Worm (Caenorhabditis elegans) whole organism, young adult: ENCODE results near the gene F19H6.6.

Experiments
- C06A6.2 ChIP-seq: fragments of 200-800 bp; sonication (Bioruptor generic); conservative IDR thresholded peaks from 2 replicates; pipeline ENCODE4 v1.3.6; 2022; ENCODE audit warnings: missing genetic modification characterization, missing compliant biosample characterization
- F37B4.10 ChIP-seq: fragments of 200-800 bp; sonication (Bioruptor generic); IDR thresholded peaks from 2 replicates; pipeline ENCODE4 v1.3.6; 2022; ENCODE audit warnings: missing genetic modification characterization, missing compliant biosample characterization
- F39B2.1 ChIP-seq: fragments of 200-800 bp; sonication (Bioruptor generic); IDR thresholded peaks from 2 replicates; pipeline ENCODE4 v1.3.6; 2022; ENCODE audit warnings: missing genetic modification reagents, missing genetic modification characterization, missing compliant biosample characterization
- F49E8.2 ChIP-seq: sonication (generic microtip); optimal IDR thresholded peaks from 3 replicates; lab custom pipeline; 2017; ENCODE audit warnings: missing genetic modification characterization, mild to moderate bottlenecking, missing compliant biosample characterization, antibody characterized with exemption, moderate library complexity; ENCODE audit not compliant: insufficient read depth
- F52B5.7 ChIP-seq: sonication (generic microtip); optimal IDR thresholded peaks from 2 replicates; lab custom pipeline; 2016; ENCODE audit warnings: mild to moderate bottlenecking, missing genetic modification characterization, missing compliant biosample characterization
- F57A8.1 ChIP-seq: fragments of 200-800 bp; sonication (Bioruptor generic); optimal IDR thresholded peaks from 2 replicates; lab custom pipeline; 2018; ENCODE audit warnings: mild to moderate bottlenecking, missing genetic modification characterization, moderate library complexity, missing compliant biosample characterization
- T07F8.4 ChIP-seq: sonication (generic microtip); optimal IDR thresholded peaks from 2 replicates; lab custom pipeline; 2016; ENCODE audit warnings: mild to moderate bottlenecking, missing genetic modification characterization, moderate library complexity, missing compliant biosample characterization
- Y53G8AR.9 ChIP-seq: fragments of 200-800 bp; sonication (Bioruptor generic); conservative IDR thresholded peaks from 2 replicates; pipeline ENCODE4 v1.3.6; 2022; ENCODE audit warnings: missing genetic modification reagents, missing genetic modification characterization, missing compliant biosample characterization
- Y95B8A.8 ChIP-seq: fragments of 200-800 bp; sonication (Bioruptor generic); IDR thresholded peaks from 2 replicates; pipeline ENCODE4 v1.3.6; 2022; ENCODE audit warnings: missing genetic modification reagents, missing genetic modification characterization, missing compliant biosample characterization
- ZK185.1 ChIP-seq: sonication (generic microtip); optimal IDR thresholded peaks from 2 replicates; lab custom pipeline; 2016; ENCODE audit warnings: mild to moderate bottlenecking, missing genetic modification characterization, missing compliant biosample characterization; ENCODE audit not compliant: poor library complexity, severe bottlenecking
- akir-1 ChIP-seq: fragments of 200-800 bp; sonication (Bioruptor generic); optimal IDR thresholded peaks from 2 replicates; lab custom pipeline; 2018; ENCODE audit warnings: mild to moderate bottlenecking, missing genetic modification characterization, moderate library complexity, missing compliant biosample characterization
- attf-5 ChIP-seq: fragments of 200-800 bp; sonication (Bioruptor generic); optimal IDR thresholded peaks from 2 replicates; lab custom pipeline; 2018; ENCODE audit warnings: mild to moderate bottlenecking, missing genetic modification characterization, missing compliant biosample characterization
- ccch-3 ChIP-seq: fragments of 200-800 bp; sonication (Bioruptor generic); optimal IDR thresholded peaks from 2 replicates; lab custom pipeline; 2018; ENCODE audit warnings: mild to moderate bottlenecking, missing genetic modification characterization, missing compliant biosample characterization
- ceh-27 ChIP-seq: fragments of 200-800 bp; sonication (Bioruptor generic); optimal IDR thresholded peaks from 2 replicates; lab custom pipeline; 2018; ENCODE audit warnings: mild to moderate bottlenecking, missing genetic modification characterization, moderate library complexity, missing compliant biosample characterization
- dox-1 ChIP-seq: fragments of 200-800 bp; sonication (Bioruptor generic); IDR thresholded peaks from 2 replicates; pipeline ENCODE4 v1.3.6; 2022; ENCODE audit warnings: missing genetic modification reagents, missing genetic modification characterization, missing compliant biosample characterization
- efl-1 ChIP-seq: fragments of 150-350 bp; optimal IDR thresholded peaks from 2 replicates; lab custom pipeline; 2014; ENCODE audit warnings: missing biosample characterization, missing genetic modification reagents, missing genetic modification characterization
- ets-4 ChIP-seq: fragments of 200-800 bp; sonication (Bioruptor generic); optimal IDR thresholded peaks from 2 replicates; lab custom pipeline; 2018; ENCODE audit warnings: mild to moderate bottlenecking, missing genetic modification characterization, missing compliant biosample characterization
- gei-17 ChIP-seq: fragments of 200-800 bp; sonication (Bioruptor generic); optimal IDR thresholded peaks from 2 replicates; lab custom pipeline; 2018; ENCODE audit warnings: mild to moderate bottlenecking, missing genetic modification characterization, missing compliant biosample characterization
- him-1 ChIP-seq: sonication (generic microtip); optimal IDR thresholded peaks from 2 replicates; lab custom pipeline; 2016; ENCODE audit warnings: missing genotype, missing genetic modification reagents, missing genetic modification characterization, missing compliant biosample characterization
- hlh-26 ChIP-seq: fragments of 200-800 bp; sonication (Bioruptor generic); conservative IDR thresholded peaks from 2 replicates; pipeline ENCODE4 v1.3.6; 2022; ENCODE audit warnings: missing genetic modification reagents, missing genetic modification characterization, missing compliant biosample characterization
- hmg-1.2 ChIP-seq: fragments of 200-800 bp; sonication (Bioruptor generic); IDR thresholded peaks from 2 replicates; pipeline ENCODE4 v1.3.6; 2022; ENCODE audit warnings: missing genetic modification reagents, missing genetic modification characterization, missing compliant biosample characterization
- hmg-20 ChIP-seq: fragments of 200-800 bp; sonication (Bioruptor generic); IDR thresholded peaks from 2 replicates; pipeline ENCODE4 v1.3.6; 2022; ENCODE audit warnings: missing genetic modification reagents, missing genetic modification characterization, missing compliant biosample characterization
- lin-35 ChIP-seq, 3 experiments: fragments of 150-350 bp in 2 of 3; sonication (generic microtip) in 1 of 3; optimal IDR thresholded peaks; 2 replicates each; lab custom pipeline; 2014 to 2018; ENCODE audit warnings: missing biosample characterization in 3 of 3, missing genetic modification characterization in 3 of 3, missing genetic modification reagents in 3 of 3
- madf-3 ChIP-seq: fragments of 200-800 bp; sonication (Bioruptor generic); IDR thresholded peaks from 2 replicates; pipeline ENCODE4 v1.3.6; 2022; ENCODE audit warnings: missing genetic modification reagents, missing genetic modification characterization, missing compliant biosample characterization
- madf-6 ChIP-seq: fragments of 200-800 bp; sonication (Bioruptor generic); IDR thresholded peaks from 2 replicates; pipeline ENCODE4 v1.3.6; 2022; ENCODE audit warnings: missing genetic modification reagents, missing genetic modification characterization, missing compliant biosample characterization
- madf-8 ChIP-seq: fragments of 200-800 bp; sonication (Bioruptor generic); conservative IDR thresholded peaks from 2 replicates; pipeline ENCODE4 v1.3.6; 2022; ENCODE audit warnings: missing genetic modification reagents, missing genetic modification characterization, missing compliant biosample characterization
- mxl-1 ChIP-seq: sonication (generic microtip); optimal IDR thresholded peaks from 2 replicates; lab custom pipeline; 2016; ENCODE audit warnings: missing genetic modification characterization, missing compliant biosample characterization
- nfya-1 ChIP-seq: sonication (generic microtip); optimal IDR thresholded peaks from 2 replicates; lab custom pipeline; 2017; ENCODE audit warnings: antibody characterized with exemption, missing compliant biosample characterization, missing genetic modification characterization, borderline replicate concordance; ENCODE audit not compliant: insufficient read depth
- nfya-2 ChIP-seq: fragments of 200-800 bp; sonication (Bioruptor generic); IDR thresholded peaks from 2 replicates; pipeline ENCODE4 v1.3.6; 2022; ENCODE audit warnings: missing genetic modification reagents, missing genetic modification characterization, missing compliant biosample characterization
- nfyb-1 ChIP-seq: fragments of 200-800 bp; sonication (Bioruptor generic); IDR thresholded peaks from 2 replicates; pipeline ENCODE4 v1.3.6; 2022; ENCODE audit warnings: missing genetic modification reagents, missing genetic modification characterization, missing compliant biosample characterization
- nhr-120 ChIP-seq: fragments of 200-800 bp; sonication (Bioruptor generic); IDR thresholded peaks from 2 replicates; pipeline ENCODE4 v1.3.6; 2022; ENCODE audit warnings: missing genetic modification characterization, missing compliant biosample characterization
- nhr-90 ChIP-seq: sonication (generic microtip); optimal IDR thresholded peaks from 2 replicates; lab custom pipeline; 2016; ENCODE audit warnings: missing genotype, mild to moderate bottlenecking, missing genetic modification characterization, missing compliant biosample characterization
- repo-1 ChIP-seq: sonication (generic microtip); optimal IDR thresholded peaks from 2 replicates; lab custom pipeline; 2017; ENCODE audit warnings: mild to moderate bottlenecking, missing genetic modification characterization, missing compliant biosample characterization
- somi-1 ChIP-seq: fragments of 200-800 bp; sonication (Bioruptor generic); optimal IDR thresholded peaks from 2 replicates; lab custom pipeline; 2018; ENCODE audit warnings: mild to moderate bottlenecking, missing genetic modification characterization, missing compliant biosample characterization
- sptf-2 ChIP-seq: fragments of 200-800 bp; sonication (Bioruptor generic); optimal IDR thresholded peaks from 2 replicates; lab custom pipeline; 2018; ENCODE audit warnings: mild to moderate bottlenecking, missing genetic modification characterization, missing compliant biosample characterization
- tbx-9 ChIP-seq: sonication (generic microtip); optimal IDR thresholded peaks from 2 replicates; lab custom pipeline; 2016; ENCODE audit warnings: borderline replicate concordance, missing genetic modification characterization, inconsistent platforms, missing compliant biosample characterization
- unc-130 ChIP-seq: sonication (generic microtip); optimal IDR thresholded peaks from 2 replicates; lab custom pipeline; 2016; ENCODE audit warnings: missing genetic modification reagents, missing genetic modification characterization, missing compliant biosample characterization
- unc-62 ChIP-seq: fragments of 150-350 bp; optimal IDR thresholded peaks from 2 replicates; lab custom pipeline; 2014; ENCODE audit warnings: missing biosample characterization, missing genetic modification reagents, missing genetic modification characterization
- xnd-1 ChIP-seq: sonication (generic microtip); optimal IDR thresholded peaks from 2 replicates; lab custom pipeline; 2016; ENCODE audit warnings: missing genotype, missing genetic modification reagents, missing genetic modification characterization, missing compliant biosample characterization
- ztf-25 ChIP-seq: fragments of 200-800 bp; sonication (Bioruptor generic); IDR thresholded peaks from 2 replicates; pipeline ENCODE4 v1.3.6; 2022; ENCODE audit warnings: missing genetic modification reagents, missing genetic modification characterization, missing compliant biosample characterization
- ztf-26 ChIP-seq: sonication (generic microtip); optimal IDR thresholded peaks from 2 replicates; lab custom pipeline; 2017; ENCODE audit warnings: missing genetic modification characterization, missing compliant biosample characterization
- ztf-28 ChIP-seq: fragments of 200-800 bp; sonication (Bioruptor generic); IDR thresholded peaks from 2 replicates; pipeline ENCODE4 v1.3.6; 2022; ENCODE audit warnings: missing genetic modification reagents, missing genetic modification characterization, missing compliant biosample characterization
- ztf-6 ChIP-seq: fragments of 200-800 bp; sonication (Bioruptor generic); IDR thresholded peaks from 2 replicates; pipeline ENCODE4 v1.3.6; 2022; ENCODE audit warnings: missing genetic modification reagents, missing genetic modification characterization, missing compliant biosample characterization

F19H6.6 gene

ce11 chrX:12362951-12363486, 2.4 kb downstream of the F19H6.6 start (continued):
- TF ChIP-seq attf-5 (GFP tag; lab: Kevin White, UChicago) (peak; percentile 54), hlh-26 (no peak), nhr-120 (GFP tag; lab: Robert Waterston, UW) (no peak), repo-1 (tag; lab: Kevin White, UChicago) (peak; percentile 99), mxl-1 (no peak), lin-35 (GFP tag; optimal IDR thresholded peaks at IDR 0.05; lab: Kevin White, UChicago) (peak in 2 of 3 experiments; percentile 86 to 98), C06A6.2 (GFP tag; lab: Robert Waterston, UW) (peak; percentile 95), nhr-90 (tag; lab: Kevin White, UChicago) (peak; percentile 91), ztf-26 (tag; lab: Kevin White, UChicago) (peak; percentile 99), xnd-1 (no peak), akir-1 (GFP tag; lab: Kevin White, UChicago) (peak; percentile 70), gei-17 (peak; percentile 97), somi-1 (GFP tag; lab: Kevin White, UChicago) (peak; percentile 97), ets-4 (GFP tag; lab: Kevin White, UChicago) (peak; percentile 89)

ce11 chrX:12364804-12365203, 4.2 kb downstream of the F19H6.6 start, which contains the start of gene F19H6.5:
Gene F19H6.5, minus strand, starts transcription at chrX:12364904.
- TF ChIP-seq ceh-27 (GFP tag; lab: Kevin White, UChicago) (no peak), hmg-1.2 (GFP tag; lab: Robert Waterston, UW) (peak; percentile 27; the same call in 1 of the 2 replicates)

- TF ChIP-seq efl-1 (GFP tag; lab: Kevin White, UChicago) (peak; percentile 42), madf-6 (peak; percentile 61; the same call in 1 of the 2 replicates), madf-8 (GFP tag; lab: Robert Waterston, UW) (0 out of 2 replicates have a peak, but pooled peaks have one; percentile 15), nfyb-1 (GFP tag; lab: Robert Waterston, UW) (no peak), T07F8.4 (tag; lab: Kevin White, UChicago) (no peak)
These were observed 4.8 kb downstream of the F19H6.6 start, which contains the start of gene F19H6.4 for ce11 chrX:12365388-12365787. Gene F19H6.4, plus strand, starts transcription at chrX:12365688.

DNA sequence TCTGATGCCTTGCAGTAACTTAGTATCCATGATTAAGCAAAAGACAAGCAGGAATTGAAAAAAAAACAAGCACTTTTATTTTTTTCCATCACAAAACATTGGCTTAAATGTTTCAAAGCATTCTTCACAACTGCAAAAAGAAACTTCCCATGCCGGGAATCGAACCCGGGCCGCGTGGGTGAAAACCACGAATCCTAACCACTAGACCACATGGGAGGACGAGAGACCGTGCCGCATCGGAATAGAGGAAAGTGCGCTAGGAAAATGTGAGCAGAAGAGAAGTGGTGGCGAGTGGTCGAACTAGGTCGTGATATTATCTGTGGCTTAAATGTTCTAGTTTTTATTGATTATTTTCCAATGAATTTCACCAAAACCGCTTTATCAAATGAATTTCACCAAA, 6.9 kb downstream of the F19H6.6 start:
- no peak for TF ChIP-seq F57A8.1 (GFP tag; lab: Kevin White, UChicago)
- 0 out of 2 replicates have a peak, but pooled peaks have one; percentile 55 for TF ChIP-seq Y95B8A.8
- TF ChIP-seq ccch-3 (GFP tag; lab: Kevin White, UChicago) = no peak
- 0 out of 2 replicates have a peak, but pooled peaks have one; percentile 42 for TF ChIP-seq hmg-20 (GFP tag; lab: Robert Waterston, UW)
- TF ChIP-seq F39B2.1 (GFP tag; lab: Robert Waterston, UW) = no peak
- TF ChIP-seq dox-1 (GFP tag; lab: Robert Waterston, UW) = peak; percentile 87
- TF ChIP-seq attf-5 (GFP tag; lab: Kevin White, UChicago) = peak; percentile 28
- no peak for TF ChIP-seq Y53G8AR.9
- peak; percentile 67 for TF ChIP-seq ZK185.1 (tag; lab: Kevin White, UChicago)
- TF ChIP-seq ztf-6 (GFP tag; lab: Robert Waterston, UW) = no peak
- TF ChIP-seq sptf-2 (GFP tag; lab: Kevin White, UChicago) = no peak
- TF ChIP-seq ztf-26 (tag; lab: Kevin White, UChicago) = peak; percentile 8
- TF ChIP-seq F52B5.7 = no peak
- no peak for TF ChIP-seq tbx-9 (tag; lab: Kevin White, UChicago)
- TF ChIP-seq F37B4.10 = no peak
- no peak for TF ChIP-seq unc-62 (GFP tag; lab: Kevin White, UChicago)
- TF ChIP-seq madf-3 = no peak
- no peak for TF ChIP-seq unc-130 (GFP tag; lab: Kevin White, UChicago)
- 0 out of 2 replicates have a peak, but pooled peaks have one; percentile 46 for TF ChIP-seq ztf-25 (GFP tag; lab: Robert Waterston, UW)
- no peak for TF ChIP-seq nfya-1 (tag; lab: Kevin White, UChicago)
- peak; percentile 86 for TF ChIP-seq him-1
- no peak for TF ChIP-seq nfya-2 (GFP tag; lab: Robert Waterston, UW)
- TF ChIP-seq ztf-28 = no peak
- TF ChIP-seq F49E8.2 (tag; lab: Kevin White, UChicago) = no peak
